Worm (Caenorhabditis elegans) whole organism, early embryonic: ENCODE data around the gene B0273.115.

Experiments used
- F13C5.2 ChIP-seq: sonication (generic microtip); optimal IDR thresholded peaks from 2 replicates; lab custom pipeline; 2017; ENCODE audit warnings: mild to moderate bottlenecking, missing genetic modification characterization, inconsistent platforms, missing compliant biosample characterization
- ama-1 ChIP-seq: fragments of 150-350 bp; optimal IDR thresholded peaks from 2 replicates; lab custom pipeline; 2014
- ets-7 ChIP-seq: sonication (generic microtip); optimal IDR thresholded peaks from 2 replicates; lab custom pipeline; 2016; ENCODE audit warnings: missing genotype, missing genetic modification characterization, missing compliant biosample characterization
- flt-1 ChIP-seq: fragments of 200-800 bp; sonication (Bioruptor generic); IDR thresholded peaks from 2 replicates; pipeline ENCODE4 v1.3.6; 2022; ENCODE audit warnings: missing genetic modification characterization, missing compliant biosample characterization
- hmg-4 ChIP-seq: fragments of 200-800 bp; sonication (Bioruptor generic); optimal IDR thresholded peaks from 2 replicates; lab custom pipeline; 2018; ENCODE audit warnings: mild to moderate bottlenecking, missing genetic modification characterization, missing compliant biosample characterization
- tbx-11 ChIP-seq: fragments of 200-800 bp; sonication (Bioruptor generic); IDR thresholded peaks from 2 replicates; pipeline ENCODE4 v1.3.6; 2022; ENCODE audit warnings: missing genetic modification characterization, missing compliant biosample characterization
- tra-4 ChIP-seq: sonication (generic microtip); optimal IDR thresholded peaks from 2 replicates; lab custom pipeline; 2017; ENCODE audit warnings: missing genetic modification characterization, missing compliant biosample characterization

ce11 chrIV:5452667-5453066 lies 38.3 kb downstream of the B0273.115 start, which contains the start of gene Y4C6A.4:
- no peak for TF ChIP-seq tra-4 (tag; lab: Kevin White, UChicago)
- TF ChIP-seq flt-1 (GFP tag; lab: Robert Waterston, UW) = no peak
- no peak for TF ChIP-seq ama-1 (lab: Kevin White, UChicago)
- no peak for TF ChIP-seq hmg-4 (GFP tag; lab: Kevin White, UChicago)
- no peak for TF ChIP-seq F13C5.2
- TF ChIP-seq tbx-11 (GFP tag; lab: Robert Waterston, UW) = no peak
- TF ChIP-seq ets-7 (tag; lab: Kevin White, UChicago) = no peak
